Fruit fly (Drosophila melanogaster): ENCODE measurements around the gene shtd.

dm6 chrX:15497440-15498271, 35.4 kb upstream of the shtd start:
- TF ChIP-seq svp (GFP tag): no peak
- TF ChIP-seq dac (GFP tag; optimal IDR thresholded peaks at IDR 0.05): no peak
- no peak for TF ChIP-seq CG6854 (GFP tag; optimal IDR thresholded peaks at IDR 0.05)
- TF ChIP-seq Ets21C (GFP tag; optimal IDR thresholded peaks at IDR 0.05): no peak
- TF ChIP-seq cyc (GFP tag; optimal IDR thresholded peaks at IDR 0.05): no peak
- TF ChIP-seq Eip78C (GFP tag): peak; percentile 71
- no peak for TF ChIP-seq CG11762 (GFP tag; optimal IDR thresholded peaks at IDR 0.05; ENCODE audit: insufficient read depth)
- TF ChIP-seq fd59A (GFP tag; optimal IDR thresholded peaks at IDR 0.05): no peak
- TF ChIP-seq CG8319 (GFP tag; optimal IDR thresholded peaks at IDR 0.05): no peak
- TF ChIP-seq spab (GFP tag; optimal IDR thresholded peaks at IDR 0.05): no peak
- TF ChIP-seq Gug (GFP tag; IDR thresholded peaks at IDR 0.05): no peak
- TF ChIP-seq achi (GFP tag; optimal IDR thresholded peaks at IDR 0.05): no peak
